Fruit fly (Drosophila melanogaster): ENCODE results near the gene CG42245.

CG42245 gene

dm6 chr3L:2636023-2636968 is 4.8 kb downstream of the CG42245 start (continued):
- no peak for TF ChIP-seq nerfin-2 (GFP tag; IDR thresholded peaks at IDR 0.05; ENCODE audit: partially characterized antibody)
- TF ChIP-seq trh (GFP tag; optimal IDR thresholded peaks at IDR 0.05), result no peak
- peak; percentile 46 for TF ChIP-seq Rfx (GFP tag; IDR thresholded peaks at IDR 0.05)
- TF ChIP-seq CG2202 (tag; optimal IDR thresholded peaks at IDR 0.05), result no peak
- peak; percentile 63 for TF ChIP-seq Deaf1 (tag; optimal IDR thresholded peaks at IDR 0.05)
- TF ChIP-seq CG14667 (GFP tag; IDR thresholded peaks at IDR 0.05), result no peak
- TF ChIP-seq HLH54F (GFP tag; optimal IDR thresholded peaks at IDR 0.05), result no peak
- no peak for TF ChIP-seq CG10321 (GFP tag; IDR thresholded peaks at IDR 0.05)
- TF ChIP-seq chif (GFP tag; optimal IDR thresholded peaks at IDR 0.05), result no peak
- TF ChIP-seq CG10543 (GFP tag; optimal IDR thresholded peaks at IDR 0.05), result no peak
- TF ChIP-seq fd96Cb (tag; optimal IDR thresholded peaks at IDR 0.05), result peak; percentile 9
- no peak for TF ChIP-seq mam (GFP tag; optimal IDR thresholded peaks at IDR 0.05)
- TF ChIP-seq CG15073 (GFP tag; optimal IDR thresholded peaks at IDR 0.05), result no peak
- TF ChIP-seq bowl (GFP tag; IDR thresholded peaks at IDR 0.05), result no peak
- no peak for TF ChIP-seq CG11504 (tag; optimal IDR thresholded peaks at IDR 0.05)
- TF ChIP-seq CG6854 (GFP tag; optimal IDR thresholded peaks at IDR 0.05), result no peak
- no peak for TF ChIP-seq nerfin-1 (tag; optimal IDR thresholded peaks at IDR 0.05)
- no peak for TF ChIP-seq cad (GFP tag; optimal IDR thresholded peaks at IDR 0.05)
- no peak for TF ChIP-seq CG12942 (GFP tag; optimal IDR thresholded peaks at IDR 0.05)
- no peak for TF ChIP-seq CG33213 (GFP tag; optimal IDR thresholded peaks at IDR 0.05)
- TF ChIP-seq inv (GFP tag; IDR thresholded peaks at IDR 0.05; ENCODE audit: partially characterized antibody), result no peak
- TF ChIP-seq aop (GFP tag; IDR thresholded peaks at IDR 0.05), result no peak

dm6 chr3L:2643324-2643723 is 11.8 kb downstream of the CG42245 start, which contains the start of gene CG14949:
Gene CG14949 (minus strand): TSS chr3L:2643424.
- TF ChIP-seq tap (tag; optimal IDR thresholded peaks at IDR 0.05) (no peak), unc-4 (GFP tag; IDR thresholded peaks at IDR 0.05; ENCODE audit: partially characterized antibody) (no peak), ase (GFP tag; IDR thresholded peaks at IDR 0.05) (no peak), CG8281 (tag; optimal IDR thresholded peaks at IDR 0.05) (no peak), CG12391 (tag; optimal IDR thresholded peaks at IDR 0.05) (no peak), stc (GFP tag; IDR thresholded peaks at IDR 0.05) (no peak), peb (GFP tag; IDR thresholded peaks at IDR 0.05) (no peak), CG6272 (GFP tag; IDR thresholded peaks at IDR 0.05) (0 out of 2 replicates have a peak, but pooled peaks have one; percentile 6), Nf-YC (tag; optimal IDR thresholded peaks at IDR 0.05) (no peak), tgo (GFP tag; IDR thresholded peaks at IDR 0.05) (no peak), CG4820 (GFP tag; optimal IDR thresholded peaks at IDR 0.05) (no peak), lov (optimal IDR thresholded peaks at IDR 0.05) (no peak), lov (GFP tag; IDR thresholded peaks at IDR 0.05) (0 out of 3 replicates have a peak, but pooled peaks have one; percentile 16), Med (GFP tag) (peak; percentile 1)

- no peak for TF ChIP-seq HLH3B (GFP tag; IDR thresholded peaks at IDR 0.05)
- TF ChIP-seq Max (GFP tag; optimal IDR thresholded peaks at IDR 0.05), result no peak
Measured at dm6 chr3L:2645068-2645467, 13.6 kb downstream of the CG42245 start, which contains the start of gene CG1143. Gene CG1143 (plus strand): TSS chr3L:2645368.
